Worm (Caenorhabditis elegans) whole organism, L1 larva: ENCODE results near the gene srw-26.

ENCODE experiments used
- aha-1 ChIP-seq: fragments of 150-350 bp; optimal IDR thresholded peaks from 2 replicates; lab custom pipeline; 2014; ENCODE audit warnings: missing biosample characterization, missing genetic modification characterization
- ceh-63 ChIP-seq: fragments of 200-800 bp; sonication (Bioruptor generic); optimal IDR thresholded peaks from 2 replicates; lab custom pipeline; 2018; ENCODE audit warnings: mild to moderate bottlenecking, missing genetic modification characterization, missing compliant biosample characterization
- ces-1 ChIP-seq: fragments of 150-350 bp; optimal IDR thresholded peaks from 2 replicates; lab custom pipeline; 2014; ENCODE audit warnings: missing biosample characterization, missing genetic modification reagents, missing genetic modification characterization
- dsc-1 ChIP-seq: sonication (generic microtip); optimal IDR thresholded peaks from 2 replicates; lab custom pipeline; 2016; ENCODE audit warnings: mild to moderate bottlenecking, missing genetic modification characterization, missing compliant biosample characterization
- efl-1 ChIP-seq, 4 experiments: fragments of 150-350 bp; optimal IDR thresholded peaks in 3 of 4; peaks in 1 of 4; 1 replicate in 1 of 4; 2 replicates in 3 of 4; lab custom pipeline; 2014; ENCODE audit warnings: missing biosample characterization in 2 of 4, missing genetic modification characterization in 2 of 4, missing genetic modification reagents in 2 of 4
- ets-5 ChIP-seq: fragments of 200-800 bp; sonication (Bioruptor generic); IDR thresholded peaks from 2 replicates; pipeline ENCODE4 v1.3.6; 2022; ENCODE audit warnings: missing genetic modification characterization, missing compliant biosample characterization
- grh-1 ChIP-seq: fragments of 200-800 bp; sonication (Bioruptor generic); IDR thresholded peaks from 2 replicates; pipeline ENCODE4 v1.3.6; 2022; ENCODE audit warnings: missing genetic modification reagents, missing genetic modification characterization, missing compliant biosample characterization
- isw-1 ChIP-seq: fragments of 200-800 bp; sonication (Bioruptor generic); IDR thresholded peaks from 2 replicates; pipeline ENCODE4 v1.3.6; 2022; ENCODE audit warnings: missing genetic modification characterization, missing compliant biosample characterization
- nhr-237 ChIP-seq: fragments of 150-350 bp; optimal IDR thresholded peaks from 2 replicates; lab custom pipeline; 2014; ENCODE audit warnings: missing biosample characterization, missing genetic modification characterization
- nhr-77 ChIP-seq: fragments of 150-350 bp; optimal IDR thresholded peaks from 2 replicates; lab custom pipeline; 2014; ENCODE audit warnings: missing biosample characterization, missing genetic modification characterization
- nhr-85 ChIP-seq: sonication (generic microtip); peaks from one replicate; lab custom pipeline; 2016; ENCODE audit warnings: missing genetic modification characterization, inconsistent platforms, missing compliant biosample characterization
- tlp-1 ChIP-seq: fragments of 150-350 bp; optimal IDR thresholded peaks from 2 replicates; lab custom pipeline; 2014; ENCODE audit warnings: missing biosample characterization, missing genetic modification characterization

The srw-26 gene

DNA sequence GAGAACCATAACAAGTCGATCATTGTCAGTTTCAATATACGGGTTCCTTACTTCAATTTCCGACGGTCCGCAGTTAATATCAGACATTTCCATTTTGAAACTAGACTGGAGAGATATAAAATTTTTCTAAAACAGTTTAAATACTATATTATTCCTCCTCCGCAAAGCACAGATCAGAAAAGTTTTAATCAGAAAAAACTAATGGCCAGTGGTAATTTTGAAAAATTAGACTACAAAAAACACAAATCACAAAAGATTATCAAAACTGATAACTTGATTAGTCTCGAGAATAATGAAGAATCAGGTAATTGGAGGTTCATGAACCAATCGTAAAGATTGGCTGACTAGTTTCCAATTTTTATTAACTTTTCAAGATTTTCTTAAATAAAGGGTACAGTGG lies 46.3 kb downstream of the srw-26 start, which contains the start of gene T06C12.9:
Gene T06C12.9 (minus strand): TSS at position 101 of the 400 bp plus-strand sequence.
- no peak for TF ChIP-seq efl-1 (optimal IDR thresholded peaks at IDR 0.05; lab: Kevin White, UChicago)
- TF ChIP-seq efl-1 (GFP tag; optimal IDR thresholded peaks at IDR 0.05 in 1 of 2; lab: Kevin White, UChicago), result no peak
- no peak for TF ChIP-seq dsc-1 (tag; lab: Kevin White, UChicago)
- TF ChIP-seq nhr-85 (tag; lab: Kevin White, UChicago), result peak; percentile 20
- no peak for TF ChIP-seq grh-1 (GFP tag; lab: Robert Waterston, UW)
- TF ChIP-seq ceh-63 (GFP tag; lab: Kevin White, UChicago), result no peak
- no peak for TF ChIP-seq ets-5 (GFP tag; lab: Robert Waterston, UW)
- no peak for TF ChIP-seq ces-1 (GFP tag; lab: Kevin White, UChicago)
- no peak for TF ChIP-seq tlp-1 (tag; lab: Kevin White, UChicago)

DNA sequence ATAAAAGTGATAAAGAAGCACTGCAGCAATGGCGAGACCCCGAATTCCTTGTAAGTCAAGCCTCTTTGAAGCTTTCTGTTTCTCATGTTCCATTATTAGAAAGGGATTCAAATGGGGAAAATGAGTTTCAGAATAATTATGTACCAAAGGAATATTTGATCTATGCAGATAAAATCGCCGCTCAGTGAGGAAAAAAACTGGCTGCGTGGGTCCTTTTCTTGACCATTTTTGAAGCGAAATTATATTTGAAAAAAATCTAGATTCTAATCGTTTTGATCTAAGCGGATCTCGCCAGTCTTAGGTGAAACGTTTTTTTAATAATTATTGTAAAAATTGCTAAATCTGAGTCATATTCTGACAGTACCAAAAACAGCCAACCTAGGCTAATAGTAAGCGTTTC lies 47.6 kb downstream of the srw-26 start, which contains the start of gene oac-42:
Gene oac-42 (minus strand): TSS at position 101 of the 400 bp plus-strand sequence.
- no peak for TF ChIP-seq aha-1 (tag; lab: Kevin White, UChicago)
- no peak for TF ChIP-seq nhr-237 (tag; lab: Kevin White, UChicago)
- no peak for TF ChIP-seq nhr-77
- no peak for TF ChIP-seq isw-1 (GFP tag; lab: Robert Waterston, UW)
